Fruit fly (Drosophila melanogaster) whole organism, adult: Measurements from ENCODE around the gene teq.

Source experiments
- CG11617 ChIP-seq: fragments of 200-800 bp; sonication (Bioruptor generic); optimal IDR thresholded peaks from 2 replicates; lab custom pipeline; 2017; ENCODE audit warnings: mild to moderate bottlenecking, missing biosample characterization, missing genetic modification reagents, missing genetic modification characterization
- CG12768 ChIP-seq: fragments of 200-800 bp; sonication (Bioruptor generic); optimal IDR thresholded peaks from 2 replicates; lab custom pipeline; 2017; ENCODE audit warnings: missing biosample characterization, missing genetic modification characterization, mild to moderate bottlenecking, moderate library complexity, missing genetic modification reagents
- CG1620 ChIP-seq: fragments of 200-800 bp; sonication (Bioruptor generic); optimal IDR thresholded peaks from 2 replicates; lab custom pipeline; 2016; ENCODE audit warnings: missing biosample characterization, missing genetic modification characterization
- CG5204 ChIP-seq: fragments of 200-800 bp; sonication (Bioruptor generic); optimal IDR thresholded peaks from 2 replicates; lab custom pipeline; 2016; ENCODE audit warnings: missing biosample characterization, missing genetic modification characterization
- Crg-1 ChIP-seq: fragments of 200-800 bp; sonication (Bioruptor generic); optimal IDR thresholded peaks from 2 replicates; lab custom pipeline; 2016; ENCODE audit warnings: missing biosample characterization, missing genetic modification characterization
- pad ChIP-seq: fragments of 200-800 bp; sonication (Bioruptor generic); optimal IDR thresholded peaks from 3 replicates; lab custom pipeline; 2017; ENCODE audit warnings: missing biosample characterization, missing genetic modification characterization, mild to moderate bottlenecking, moderate library complexity, missing genetic modification reagents
- tj ChIP-seq: fragments of 200-800 bp; sonication (Bioruptor generic); optimal IDR thresholded peaks from 3 replicates; lab custom pipeline; 2017; ENCODE audit warnings: missing biosample characterization, mild to moderate bottlenecking, missing genetic modification characterization, moderate library complexity

- TF ChIP-seq pad, result peak; percentile 31
- TF ChIP-seq CG11617 (GFP tag; lab: Kevin White, UChicago), result peak; percentile 35
- TF ChIP-seq CG12768 (GFP tag; lab: Kevin White, UChicago), result peak; percentile 54
- peak; percentile 44 for TF ChIP-seq Crg-1 (GFP tag; lab: Kevin White, UChicago)
- peak; percentile 25 for TF ChIP-seq CG1620 (GFP tag; lab: Kevin White, UChicago)
- peak; percentile 61 for TF ChIP-seq CG5204 (GFP tag; lab: Kevin White, UChicago)
- peak; percentile 5 for TF ChIP-seq tj (GFP tag; lab: Kevin White, UChicago)
These were observed 14.7 kb upstream of the teq start for dm6 chr3L:9059611-9060203.
